Worm (Caenorhabditis elegans): Measurements from ENCODE around the gene pik-1.

- TF ChIP-seq ztf-11 (tag; optimal IDR thresholded peaks at IDR 0.05) (no peak), nhr-28 (tag; optimal IDR thresholded peaks at IDR 0.05) (no peak), snpc-4 (tag; optimal IDR thresholded peaks at IDR 0.05) (no peak), ces-1 (GFP tag; optimal IDR thresholded peaks at IDR 0.05) (no peak), bed-3 (GFP tag; optimal IDR thresholded peaks at IDR 0.05) (no peak), sptf-1 (tag; optimal IDR thresholded peaks at IDR 0.05) (no peak), mab-5 (tag; optimal IDR thresholded peaks at IDR 0.05) (no peak)
Measured at ce11 chrIV:13422200-13422599, 6.4 kb downstream of the pik-1 start, which contains the start of gene nol-9.

Data from whole organism, mixed stage, embryonic.